Worm (Caenorhabditis elegans) whole organism, L2 larva: ENCODE data around the gene Y62H9A.13.

Experiments
- Y55F3AM.14 ChIP-seq: fragments of 200-800 bp; sonication (Bioruptor generic); optimal IDR thresholded peaks from 2 replicates; lab custom pipeline; 2018; ENCODE audit warnings: mild to moderate bottlenecking, missing genetic modification characterization, missing compliant biosample characterization
- ZK546.5 ChIP-seq: sonication (generic microtip); optimal IDR thresholded peaks from 2 replicates; lab custom pipeline; 2017; ENCODE audit warnings: missing biosample characterization, missing genetic modification characterization
- alr-1 ChIP-seq: fragments of 150-350 bp; optimal IDR thresholded peaks from 2 replicates; lab custom pipeline; 2014; ENCODE audit warnings: missing biosample characterization, missing genetic modification characterization
- ama-1 ChIP-seq: fragments of 150-350 bp; optimal IDR thresholded peaks from 2 replicates; lab custom pipeline; 2018; ENCODE audit warnings: inconsistent platforms
- blmp-1 ChIP-seq: sonication (generic microtip); optimal IDR thresholded peaks from 2 replicates; lab custom pipeline; 2017; ENCODE audit warnings: missing genetic modification characterization, mild to moderate bottlenecking, missing compliant biosample characterization, antibody characterized with exemption, moderate library complexity; ENCODE audit not compliant: insufficient read depth
- ceh-16 ChIP-seq: fragments of 150-350 bp; optimal IDR thresholded peaks from 2 replicates; lab custom pipeline; 2014; ENCODE audit warnings: missing biosample characterization, missing genetic modification characterization
- ceh-82 ChIP-seq: fragments of 150-350 bp; optimal IDR thresholded peaks from 2 replicates; lab custom pipeline; 2014; ENCODE audit warnings: missing biosample characterization, missing genetic modification characterization
- egl-27 ChIP-seq: sonication (generic microtip); optimal IDR thresholded peaks from 3 replicates; lab custom pipeline; 2017; ENCODE audit warnings: missing biosample characterization, missing genetic modification reagents, missing genetic modification characterization
- elt-1 ChIP-seq: fragments of 150-350 bp; optimal IDR thresholded peaks from 2 replicates; lab custom pipeline; 2014; ENCODE audit warnings: missing biosample characterization, missing genetic modification characterization
- lin-39 ChIP-seq: fragments of 150-350 bp; optimal IDR thresholded peaks from 2 replicates; lab custom pipeline; 2014; ENCODE audit warnings: missing biosample characterization, missing genetic modification reagents, missing genetic modification characterization
- mab-5 ChIP-seq: fragments of 150-350 bp; optimal IDR thresholded peaks from 2 replicates; lab custom pipeline; 2014; ENCODE audit warnings: missing biosample characterization, missing genetic modification characterization
- nhr-11 ChIP-seq: fragments of 150-350 bp; optimal IDR thresholded peaks from 2 replicates; lab custom pipeline; 2014; ENCODE audit warnings: missing biosample characterization, missing genetic modification characterization
- nhr-77 ChIP-seq: fragments of 150-350 bp; optimal IDR thresholded peaks from 2 replicates; lab custom pipeline; 2014; ENCODE audit warnings: missing biosample characterization, missing genetic modification characterization

DNA sequence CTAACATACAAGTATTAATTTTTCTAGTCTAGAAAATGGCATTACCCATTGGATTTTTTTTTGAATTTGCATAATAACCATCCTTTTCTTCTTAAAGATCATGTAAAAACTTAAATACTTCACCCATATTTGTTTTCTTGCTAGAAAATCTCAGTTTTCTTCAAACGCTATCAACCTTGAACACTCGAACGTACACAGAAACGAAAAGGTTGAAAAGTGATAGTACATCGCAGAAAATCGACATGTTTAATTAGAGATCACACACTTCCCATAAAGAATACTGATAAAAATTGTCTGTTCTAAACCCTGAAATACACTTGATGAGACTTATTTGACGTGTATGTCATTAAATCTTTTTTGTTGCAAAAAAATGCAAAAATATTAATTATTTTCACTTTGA lies 10.8 kb downstream of the Y62H9A.13 start, which contains the start of gene F55G7.4:
- TF ChIP-seq nhr-77 (no peak), ama-1 (lab: Kevin White, UChicago) (no peak), mab-5 (tag; lab: Kevin White, UChicago) (no peak), ZK546.5 (tag; lab: Kevin White, UChicago) (no peak), Y55F3AM.14 (GFP tag; lab: Kevin White, UChicago) (no peak), ceh-16 (tag; lab: Kevin White, UChicago) (no peak), ceh-82 (no peak), lin-39 (no peak), blmp-1 (tag; lab: Kevin White, UChicago) (no peak), alr-1 (tag; lab: Kevin White, UChicago) (no peak), elt-1 (tag; lab: Kevin White, UChicago) (no peak), egl-27 (tag; lab: Kevin White, UChicago) (no peak), nhr-11 (no peak)
